Worm (Caenorhabditis elegans) whole organism, L1 larva: ENCODE results near the gene cdd-2.

ENCODE experiments used
- C04F5.9 ChIP-seq: sonication (generic microtip); optimal IDR thresholded peaks from 2 replicates; lab custom pipeline; 2016; ENCODE audit warnings: missing genetic modification characterization, missing compliant biosample characterization
- C16A3.4 ChIP-seq: fragments of 150-350 bp; optimal IDR thresholded peaks from 2 replicates; lab custom pipeline; 2014; ENCODE audit warnings: missing biosample characterization, missing genetic modification characterization
- C34B4.2 ChIP-seq: sonication (generic microtip); optimal IDR thresholded peaks from 2 replicates; lab custom pipeline; 2017; ENCODE audit warnings: mild to moderate bottlenecking, missing genetic modification characterization, missing compliant biosample characterization
- F16B12.6 ChIP-seq: fragments of 150-350 bp; optimal IDR thresholded peaks from 2 replicates; lab custom pipeline; 2014; ENCODE audit warnings: missing biosample characterization, missing genetic modification characterization
- ama-1 ChIP-seq: fragments of 150-350 bp; optimal IDR thresholded peaks from 2 replicates; lab custom pipeline; 2014
- blmp-1 ChIP-seq: fragments of 150-350 bp; optimal IDR thresholded peaks from 2 replicates; lab custom pipeline; 2014; ENCODE audit warnings: missing biosample characterization, missing genetic modification characterization
- ceh-63 ChIP-seq: fragments of 200-800 bp; sonication (Bioruptor generic); optimal IDR thresholded peaks from 2 replicates; lab custom pipeline; 2018; ENCODE audit warnings: mild to moderate bottlenecking, missing genetic modification characterization, missing compliant biosample characterization
- ceh-8 ChIP-seq: fragments of 200-800 bp; sonication (Bioruptor generic); optimal IDR thresholded peaks from 2 replicates; lab custom pipeline; 2018; ENCODE audit warnings: mild to moderate bottlenecking, missing genetic modification characterization, moderate library complexity, missing compliant biosample characterization
- ceh-82 ChIP-seq, 3 experiments: fragments of 150-350 bp in 1 of 3; sonication (generic microtip) in 2 of 3; optimal IDR thresholded peaks; 2 replicates each; lab custom pipeline; 2014 to 2017; ENCODE audit warnings: missing biosample characterization in 3 of 3, missing genetic modification characterization in 3 of 3
- ceh-88 ChIP-seq: fragments of 200-800 bp; sonication (Bioruptor generic); IDR thresholded peaks from 2 replicates; pipeline ENCODE4 v1.3.6; 2022; ENCODE audit warnings: missing genetic modification characterization, missing compliant biosample characterization
- ceh-90 ChIP-seq: sonication (generic microtip); optimal IDR thresholded peaks from 2 replicates; lab custom pipeline; 2016; ENCODE audit warnings: missing genetic modification characterization, missing compliant biosample characterization
- ces-1 ChIP-seq: fragments of 150-350 bp; optimal IDR thresholded peaks from 2 replicates; lab custom pipeline; 2014; ENCODE audit warnings: missing biosample characterization, missing genetic modification reagents, missing genetic modification characterization
- dpl-1 ChIP-seq, 3 experiments: fragments of 150-350 bp in 2 of 3; sonication (generic microtip) in 1 of 3; optimal IDR thresholded peaks; 2 replicates each; lab custom pipeline; 2014 to 2017; ENCODE audit warnings: missing biosample characterization in 3 of 3, missing genetic modification characterization in 3 of 3, missing genetic modification reagents in 3 of 3
- dsc-1 ChIP-seq: sonication (generic microtip); optimal IDR thresholded peaks from 2 replicates; lab custom pipeline; 2016; ENCODE audit warnings: mild to moderate bottlenecking, missing genetic modification characterization, missing compliant biosample characterization
- efl-1 ChIP-seq, 4 experiments: fragments of 150-350 bp; optimal IDR thresholded peaks in 3 of 4; peaks in 1 of 4; 1 replicate in 1 of 4; 2 replicates in 3 of 4; lab custom pipeline; 2014; ENCODE audit warnings: missing biosample characterization in 2 of 4, missing genetic modification characterization in 2 of 4, missing genetic modification reagents in 2 of 4
- efl-3 ChIP-seq: fragments of 200-800 bp; sonication (Bioruptor generic); optimal IDR thresholded peaks from 2 replicates; lab custom pipeline; 2018; ENCODE audit warnings: mild to moderate bottlenecking, missing genetic modification characterization, missing compliant biosample characterization
- egl-13 ChIP-seq: sonication (generic microtip); optimal IDR thresholded peaks from 2 replicates; lab custom pipeline; 2016; ENCODE audit warnings: missing genotype, missing genetic modification reagents, missing genetic modification characterization, missing compliant biosample characterization
- ets-5 ChIP-seq: fragments of 200-800 bp; sonication (Bioruptor generic); IDR thresholded peaks from 2 replicates; pipeline ENCODE4 v1.3.6; 2022; ENCODE audit warnings: missing genetic modification characterization, missing compliant biosample characterization
- fkh-10 ChIP-seq: sonication (generic microtip); optimal IDR thresholded peaks from 2 replicates; lab custom pipeline; 2017; ENCODE audit warnings: missing biosample characterization, missing genetic modification reagents, missing genetic modification characterization
- fkh-4 ChIP-seq: sonication (generic microtip); optimal IDR thresholded peaks from 2 replicates; lab custom pipeline; 2016; ENCODE audit warnings: missing compliant biosample characterization, missing genetic modification characterization, borderline replicate concordance
- fkh-8 ChIP-seq: sonication (generic microtip); optimal IDR thresholded peaks from 2 replicates; lab custom pipeline; 2016; ENCODE audit warnings: mild to moderate bottlenecking, missing genetic modification characterization, missing compliant biosample characterization
- grh-1 ChIP-seq: fragments of 200-800 bp; sonication (Bioruptor generic); IDR thresholded peaks from 2 replicates; pipeline ENCODE4 v1.3.6; 2022; ENCODE audit warnings: missing genetic modification reagents, missing genetic modification characterization, missing compliant biosample characterization
- hlh-17 ChIP-seq: fragments of 200-800 bp; sonication (Bioruptor generic); optimal IDR thresholded peaks from 2 replicates; lab custom pipeline; 2018; ENCODE audit warnings: missing genetic modification characterization, mild to moderate bottlenecking, missing compliant biosample characterization, moderate library complexity, borderline replicate concordance
- hpl-2 ChIP-seq: fragments of 150-350 bp; optimal IDR thresholded peaks from 2 replicates; lab custom pipeline; 2014; ENCODE audit warnings: missing biosample characterization, missing genetic modification reagents, missing genetic modification characterization
- irx-1 ChIP-seq: sonication (generic microtip); optimal IDR thresholded peaks from 2 replicates; lab custom pipeline; 2016; ENCODE audit warnings: missing genetic modification characterization, missing compliant biosample characterization
- isw-1 ChIP-seq: fragments of 200-800 bp; sonication (Bioruptor generic); IDR thresholded peaks from 2 replicates; pipeline ENCODE4 v1.3.6; 2022; ENCODE audit warnings: missing genetic modification characterization, missing compliant biosample characterization
- lin-13 ChIP-seq: fragments of 150-350 bp; optimal IDR thresholded peaks from 2 replicates; lab custom pipeline; 2014; ENCODE audit warnings: missing biosample characterization, missing genetic modification reagents, missing genetic modification characterization
- lin-15B ChIP-seq: fragments of 150-350 bp; sonication (generic microtip); optimal IDR thresholded peaks from 3 replicates; lab custom pipeline; 2014; ENCODE audit warnings: missing biosample characterization, missing genetic modification characterization
- lin-35 ChIP-seq, 2 experiments: fragments of 150-350 bp; optimal IDR thresholded peaks; 2 replicates each; lab custom pipeline; 2014; ENCODE audit warnings: missing biosample characterization in 2 of 2, missing genetic modification characterization in 2 of 2, missing genetic modification reagents in 2 of 2
- lin-39 ChIP-seq: fragments of 150-350 bp; optimal IDR thresholded peaks from 2 replicates; lab custom pipeline; 2014; ENCODE audit warnings: missing biosample characterization, missing genetic modification reagents, missing genetic modification characterization
- mab-9 ChIP-seq: fragments of 200-800 bp; sonication (Bioruptor generic); IDR thresholded peaks from 2 replicates; pipeline ENCODE4 v1.3.6; 2022; ENCODE audit warnings: missing genetic modification reagents, missing genetic modification characterization, missing compliant biosample characterization
- mdl-1 ChIP-seq, 2 experiments: fragments of 150-350 bp; optimal IDR thresholded peaks; 2 replicates each; lab custom pipeline; 2014 to 2017; ENCODE audit warnings: missing biosample characterization in 2 of 2, missing genetic modification characterization in 2 of 2, inconsistent platforms in 1 of 2
- mef-2 ChIP-seq: fragments of 150-350 bp; optimal IDR thresholded peaks from 2 replicates; lab custom pipeline; 2014; ENCODE audit warnings: missing biosample characterization, missing genetic modification characterization
- mep-1 ChIP-seq: fragments of 150-350 bp; optimal IDR thresholded peaks from 2 replicates; lab custom pipeline; 2014; ENCODE audit warnings: missing biosample characterization, missing genetic modification characterization
- nhr-11 ChIP-seq: fragments of 150-350 bp; optimal IDR thresholded peaks from 2 replicates; lab custom pipeline; 2014; ENCODE audit warnings: missing biosample characterization, missing genetic modification characterization
- nhr-20 ChIP-seq: sonication (generic microtip); optimal IDR thresholded peaks from 2 replicates; lab custom pipeline; 2016; ENCODE audit warnings: mild to moderate bottlenecking, missing genetic modification characterization, missing compliant biosample characterization
- nhr-237 ChIP-seq: fragments of 150-350 bp; optimal IDR thresholded peaks from 2 replicates; lab custom pipeline; 2014; ENCODE audit warnings: missing biosample characterization, missing genetic modification characterization
- nhr-28 ChIP-seq: fragments of 150-350 bp; optimal IDR thresholded peaks from 2 replicates; lab custom pipeline; 2014; ENCODE audit warnings: missing biosample characterization, missing genetic modification characterization
- nhr-47 ChIP-seq: sonication (generic microtip); optimal IDR thresholded peaks from 2 replicates; lab custom pipeline; 2016; ENCODE audit warnings: mild to moderate bottlenecking, missing genetic modification characterization, moderate library complexity, missing compliant biosample characterization
- nhr-77 ChIP-seq: fragments of 150-350 bp; optimal IDR thresholded peaks from 2 replicates; lab custom pipeline; 2014; ENCODE audit warnings: missing biosample characterization, missing genetic modification characterization
- nhr-84 ChIP-seq: sonication (generic microtip); optimal IDR thresholded peaks from 2 replicates; lab custom pipeline; 2017; ENCODE audit warnings: missing biosample characterization, missing genetic modification characterization
- nhr-85 ChIP-seq: sonication (generic microtip); peaks from one replicate; lab custom pipeline; 2016; ENCODE audit warnings: missing genetic modification characterization, inconsistent platforms, missing compliant biosample characterization
- pag-3 ChIP-seq: sonication (generic microtip); optimal IDR thresholded peaks from 2 replicates; lab custom pipeline; 2017; ENCODE audit warnings: missing genetic modification characterization, mild to moderate bottlenecking, missing compliant biosample characterization, antibody characterized with exemption, borderline replicate concordance; ENCODE audit not compliant: insufficient read depth
- pax-3 ChIP-seq: fragments of 200-800 bp; sonication (Bioruptor generic); optimal IDR thresholded peaks from 2 replicates; lab custom pipeline; 2018; ENCODE audit warnings: mild to moderate bottlenecking, missing genetic modification characterization, moderate library complexity, missing compliant biosample characterization
- rnt-1 ChIP-seq: sonication (generic microtip); optimal IDR thresholded peaks from 2 replicates; lab custom pipeline; 2016; ENCODE audit warnings: mild to moderate bottlenecking, missing genetic modification characterization, moderate library complexity, missing compliant biosample characterization
- snpc-4 ChIP-seq: fragments of 150-350 bp; optimal IDR thresholded peaks from 2 replicates; lab custom pipeline; 2014; ENCODE audit warnings: missing biosample characterization, missing genetic modification characterization
- snu-23 ChIP-seq: sonication (generic microtip); optimal IDR thresholded peaks from 2 replicates; lab custom pipeline; 2016; ENCODE audit warnings: missing genetic modification characterization, missing compliant biosample characterization
- sptf-1 ChIP-seq: fragments of 150-350 bp; optimal IDR thresholded peaks from 2 replicates; lab custom pipeline; 2014; ENCODE audit warnings: missing biosample characterization, missing genetic modification characterization
- tlp-1 ChIP-seq: fragments of 150-350 bp; optimal IDR thresholded peaks from 2 replicates; lab custom pipeline; 2014; ENCODE audit warnings: missing biosample characterization, missing genetic modification characterization
- unc-30 ChIP-seq: sonication (generic microtip); optimal IDR thresholded peaks from 2 replicates; lab custom pipeline; 2017; ENCODE audit warnings: missing biosample characterization, missing genetic modification characterization
- unc-86 ChIP-seq: sonication (generic microtip); optimal IDR thresholded peaks from 2 replicates; lab custom pipeline; 2016; ENCODE audit warnings: missing genetic modification characterization, missing compliant biosample characterization
- unc-98 ChIP-seq: fragments of 200-800 bp; sonication (Bioruptor generic); IDR thresholded peaks from 2 replicates; pipeline ENCODE4 v1.3.6; 2022; ENCODE audit warnings: missing genetic modification characterization, missing compliant biosample characterization
- xbp-1 ChIP-seq: sonication (generic microtip); optimal IDR thresholded peaks from 2 replicates; lab custom pipeline; 2016; ENCODE audit warnings: missing genetic modification characterization, missing compliant biosample characterization
- zag-1 ChIP-seq: fragments of 150-350 bp; optimal IDR thresholded peaks from 2 replicates; lab custom pipeline; 2014; ENCODE audit warnings: missing biosample characterization, missing genetic modification characterization

Gene cdd-2

ce11 chrIV:7507305-7507704 lies 40.4 kb downstream of the cdd-2 start (continued):
- TF ChIP-seq nhr-11 (no peak), ets-5 (GFP tag; lab: Robert Waterston, UW) (no peak), unc-30 (no peak), efl-1 (optimal IDR thresholded peaks at IDR 0.05; lab: Kevin White, UChicago) (peak; percentile 11 to 45), efl-1 (GFP tag; optimal IDR thresholded peaks at IDR 0.05 in 1 of 2; lab: Kevin White, UChicago) (peak; percentile 59 to 97), ceh-88 (GFP tag; lab: Robert Waterston, UW) (no peak), hlh-17 (GFP tag; lab: Kevin White, UChicago) (no peak), nhr-77 (tag; lab: Kevin White, UChicago) (no peak), lin-15B (tag; lab: Kevin White, UChicago) (no peak), nhr-47 (peak; percentile 32), C04F5.9 (tag; lab: Kevin White, UChicago) (peak; percentile 2), C16A3.4 (tag; lab: Kevin White, UChicago) (peak; percentile 34), unc-98 (GFP tag; lab: Robert Waterston, UW) (no peak), nhr-20 (peak; percentile 75), unc-86 (tag; lab: Kevin White, UChicago) (no peak), ceh-63 (GFP tag; lab: Kevin White, UChicago) (no peak), zag-1 (tag; lab: Kevin White, UChicago) (no peak), hpl-2 (GFP tag; lab: Kevin White, UChicago) (no peak), mdl-1 (tag; optimal IDR thresholded peaks at IDR 0.05; lab: Kevin White, UChicago) (peak in 1 of 2 experiments; percentile 86), fkh-8 (tag; lab: Kevin White, UChicago) (no peak), ceh-90 (tag; lab: Kevin White, UChicago) (no peak), snpc-4 (tag; lab: Kevin White, UChicago) (no peak), nhr-85 (tag; lab: Kevin White, UChicago) (peak; percentile 81), rnt-1 (tag; lab: Kevin White, UChicago) (peak; percentile 60), mef-2 (tag; lab: Kevin White, UChicago) (no peak), isw-1 (no peak), pax-3 (tag; lab: Kevin White, UChicago) (peak; percentile 11), pag-3 (tag; lab: Kevin White, UChicago) (no peak), mab-9 (GFP tag; lab: Robert Waterston, UW) (no peak), nhr-237 (no peak), C34B4.2 (tag; lab: Kevin White, UChicago) (no peak), xbp-1 (tag; lab: Kevin White, UChicago) (no peak), egl-13 (tag; lab: Kevin White, UChicago) (no peak), ceh-8 (GFP tag; lab: Kevin White, UChicago) (no peak), nhr-28 (tag; lab: Kevin White, UChicago) (no peak), dsc-1 (tag; lab: Kevin White, UChicago) (no peak), fkh-10 (GFP tag; lab: Kevin White, UChicago) (no peak), nhr-84 (tag; lab: Kevin White, UChicago) (no peak), snu-23 (GFP tag; lab: Kevin White, UChicago) (peak; percentile 69), ceh-82 (tag; optimal IDR thresholded peaks at IDR 0.05; lab: Kevin White, UChicago) (peak in 1 of 3 experiments; percentile 21), dpl-1 (GFP tag; optimal IDR thresholded peaks at IDR 0.05; lab: Kevin White, UChicago) (peak in 2 of 3 experiments; percentile 51 to 66), mep-1 (tag; lab: Kevin White, UChicago) (peak; percentile 53), blmp-1 (tag; lab: Kevin White, UChicago) (peak; percentile 57), tlp-1 (tag; lab: Kevin White, UChicago) (no peak), lin-13 (GFP tag; lab: Kevin White, UChicago) (peak; percentile 56), fkh-4 (tag; lab: Kevin White, UChicago) (no peak), lin-39 (peak; percentile 9), ces-1 (GFP tag; lab: Kevin White, UChicago) (no peak), grh-1 (GFP tag; lab: Robert Waterston, UW) (0 out of 2 replicates have a peak, but pooled peaks have one; percentile 36), sptf-1 (tag; lab: Kevin White, UChicago) (no peak), irx-1 (tag; lab: Kevin White, UChicago) (peak; percentile 17), F16B12.6 (tag; lab: Kevin White, UChicago) (no peak), efl-3 (GFP tag; lab: Kevin White, UChicago) (no peak), ama-1 (lab: Kevin White, UChicago) (peak; percentile 79), lin-35 (GFP tag; optimal IDR thresholded peaks at IDR 0.05; lab: Kevin White, UChicago) (peak; percentile 28 to 80)
